Fruit fly (Drosophila melanogaster): ENCODE measurements around the gene bur.

dm6 chr2L:21189273-21189781 is 9.8 kb upstream of the bur start:
- no peak for TF ChIP-seq CG8478 (optimal IDR thresholded peaks at IDR 0.05)
- no peak for TF ChIP-seq CTCF (optimal IDR thresholded peaks at IDR 0.05)

Data from S2 (cell line).